Worm (Caenorhabditis elegans): Measurements from ENCODE around the gene nex-4.

DNA sequence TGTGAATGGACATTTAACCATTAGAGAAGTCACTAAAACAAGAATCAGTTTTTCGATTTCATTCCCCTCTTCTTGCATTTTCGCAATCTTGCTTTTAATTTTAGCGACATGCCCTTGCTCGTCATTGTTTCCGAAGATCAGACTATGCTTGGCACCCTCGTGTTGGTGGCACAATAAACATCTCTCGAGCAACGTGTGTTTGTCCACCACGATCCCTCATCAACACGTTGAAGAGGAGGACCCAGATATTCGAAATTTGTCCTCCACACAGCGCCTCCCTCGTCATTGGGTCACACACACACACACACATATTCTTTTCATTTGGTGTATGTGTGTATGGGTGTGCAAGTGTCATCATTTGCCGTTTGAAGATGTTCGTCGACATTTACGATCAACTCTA is 14.1 kb downstream of the nex-4 start, which contains the start of gene srd-32:
- no peak for TF ChIP-seq nhr-23 (tag; optimal IDR thresholded peaks at IDR 0.05)
- TF ChIP-seq ztf-4 (tag; optimal IDR thresholded peaks at IDR 0.05): no peak
- no peak for TF ChIP-seq fos-1 (tag; optimal IDR thresholded peaks at IDR 0.05)
- TF ChIP-seq nhr-11 (tag; optimal IDR thresholded peaks at IDR 0.05): no peak
- TF ChIP-seq elt-3 (tag; optimal IDR thresholded peaks at IDR 0.05): no peak
- TF ChIP-seq unc-62 (GFP tag; optimal IDR thresholded peaks at IDR 0.05): no peak
- no peak for TF ChIP-seq egl-27 (tag; optimal IDR thresholded peaks at IDR 0.05)
- no peak for TF ChIP-seq ceh-82 (tag; optimal IDR thresholded peaks at IDR 0.05)
- TF ChIP-seq nhr-76 (tag; optimal IDR thresholded peaks at IDR 0.05): no peak

Measured in whole organism, L3 larva.